Fruit fly (Drosophila melanogaster) whole organism, prepupa: ENCODE results near the gene CG32036.
A peak's percentile ranks its signal among the peaks of the same experiment; 100 is the strongest.

Experiments used
- Blimp-1 ChIP-seq: fragments of 200-800 bp; sonication (Bioruptor generic); optimal IDR thresholded peaks from 3 replicates; lab custom pipeline; 2017; ENCODE audit warnings: missing biosample characterization, missing genetic modification characterization, mild to moderate bottlenecking, moderate library complexity, missing genetic modification reagents
- CG10631 ChIP-seq: fragments of 200-800 bp; sonication (Bioruptor generic); optimal IDR thresholded peaks from 2 replicates; lab custom pipeline; 2016; ENCODE audit warnings: missing biosample characterization, missing genetic modification characterization
- CG10669 ChIP-seq: fragments of 200-800 bp; sonication (Bioruptor generic); optimal IDR thresholded peaks from 3 replicates; lab custom pipeline; 2018; ENCODE audit warnings: missing biosample characterization, mild to moderate bottlenecking, missing genetic modification characterization, moderate library complexity
- CG11294 ChIP-seq: fragments of 200-800 bp; sonication (Bioruptor generic); IDR thresholded peaks from 2 replicates; pipeline ENCODE4 v1.3.6; 2022; ENCODE audit warnings: missing biosample characterization, missing genetic modification characterization
- CG15336 ChIP-seq: fragments of 200-800 bp; sonication (Bioruptor generic); IDR thresholded peaks from 2 replicates; pipeline ENCODE4 v1.3.6; 2022; ENCODE audit warnings: missing biosample characterization, missing genetic modification characterization
- CG3032 ChIP-seq: fragments of 200-800 bp; optimal IDR thresholded peaks from 2 replicates; lab custom pipeline; 2019; ENCODE audit warnings: missing biosample characterization, mild to moderate bottlenecking, missing genetic modification characterization, moderate library complexity
- CG31627 ChIP-seq: fragments of 200-800 bp; sonication (Bioruptor generic); optimal IDR thresholded peaks from 3 replicates; lab custom pipeline; 2016; ENCODE audit warnings: missing biosample characterization, missing genetic modification characterization
- CG32006 ChIP-seq: fragments of 200-800 bp; sonication (Bioruptor generic); optimal IDR thresholded peaks from 3 replicates; lab custom pipeline; 2017; ENCODE audit warnings: missing biosample characterization, mild to moderate bottlenecking, missing genetic modification characterization
- CG34406 ChIP-seq: fragments of 200-800 bp; sonication (Bioruptor generic); optimal IDR thresholded peaks from 3 replicates; lab custom pipeline; 2016; ENCODE audit warnings: missing biosample characterization, missing genetic modification characterization
- CG4318 ChIP-seq: fragments of 200-800 bp; sonication (Bioruptor generic); optimal IDR thresholded peaks from 3 replicates; lab custom pipeline; 2017; ENCODE audit warnings: missing biosample characterization, mild to moderate bottlenecking, missing genetic modification characterization
- CG6163 ChIP-seq: fragments of 200-800 bp; sonication (Bioruptor generic); IDR thresholded peaks from 3 replicates; pipeline ENCODE4 v1.3.6; 2022; ENCODE audit warnings: missing biosample characterization, missing genetic modification characterization
- CG6276 ChIP-seq: fragments of 200-800 bp; sonication (Bioruptor generic); optimal IDR thresholded peaks from 2 replicates; lab custom pipeline; 2017; ENCODE audit warnings: missing biosample characterization, mild to moderate bottlenecking, missing genetic modification characterization
- CG6792 ChIP-seq: fragments of 200-800 bp; sonication (Bioruptor generic); optimal IDR thresholded peaks from 3 replicates; lab custom pipeline; 2016; ENCODE audit warnings: missing biosample characterization, missing genetic modification characterization
- CG6808 ChIP-seq: fragments of 200-800 bp; sonication (Bioruptor generic); optimal IDR thresholded peaks from 3 replicates; lab custom pipeline; 2017; ENCODE audit warnings: missing biosample characterization, missing genetic modification characterization, mild to moderate bottlenecking, moderate library complexity, missing genetic modification reagents
- CG8119 ChIP-seq: fragments of 200-800 bp; sonication (Bioruptor generic); IDR thresholded peaks from 3 replicates; pipeline ENCODE4 v1.3.6; 2022; ENCODE audit warnings: missing biosample characterization, missing genetic modification characterization
- CG8632 ChIP-seq: fragments of 200-800 bp; sonication (Bioruptor generic); optimal IDR thresholded peaks from 3 replicates; lab custom pipeline; 2016; ENCODE audit warnings: missing biosample characterization, missing genetic modification characterization
- CG9139 ChIP-seq: fragments of 200-800 bp; sonication (Bioruptor generic); optimal IDR thresholded peaks from 3 replicates; lab custom pipeline; 2017; ENCODE audit warnings: missing biosample characterization, mild to moderate bottlenecking, missing genetic modification characterization
- Eip75B ChIP-seq: fragments of 200-800 bp; sonication (Bioruptor generic); optimal IDR thresholded peaks from 3 replicates; lab custom pipeline; 2016; ENCODE audit warnings: missing biosample characterization, missing genetic modification characterization
- Eip78C ChIP-seq: fragments of 200-800 bp; sonication (Bioruptor generic); peaks from one replicate; lab custom pipeline; 2016; ENCODE audit warnings: missing biosample characterization, missing genetic modification characterization
- Eip93F ChIP-seq: fragments of 200-800 bp; sonication (Bioruptor generic); optimal IDR thresholded peaks from 2 replicates; lab custom pipeline; 2016; ENCODE audit warnings: missing biosample characterization, mild to moderate bottlenecking, missing genetic modification characterization
- Ets21C ChIP-seq: fragments of 200-800 bp; sonication (Bioruptor generic); optimal IDR thresholded peaks from 3 replicates; lab custom pipeline; 2016; ENCODE audit warnings: missing biosample characterization, missing genetic modification characterization
- Ets96B ChIP-seq: fragments of 200-800 bp; optimal IDR thresholded peaks from 2 replicates; lab custom pipeline; 2019; ENCODE audit warnings: missing biosample characterization, mild to moderate bottlenecking, missing genetic modification characterization, moderate library complexity
- Gug ChIP-seq: fragments of 200-800 bp; sonication (Bioruptor generic); IDR thresholded peaks from 2 replicates; pipeline ENCODE4 v1.3.6; 2022; ENCODE audit warnings: missing biosample characterization, missing genetic modification characterization
- Hr38 ChIP-seq: sonication (Bioruptor generic); optimal IDR thresholded peaks from 2 replicates; lab custom pipeline; 2016; ENCODE audit warnings: missing biosample characterization, missing genetic modification characterization
- Hr39 ChIP-seq: fragments of 200-800 bp; sonication (Bioruptor generic); optimal IDR thresholded peaks from 2 replicates; lab custom pipeline; 2016; ENCODE audit warnings: missing biosample characterization, missing genetic modification characterization
- Hr4 ChIP-seq: fragments of 200-800 bp; sonication (Bioruptor generic); optimal IDR thresholded peaks from 3 replicates; lab custom pipeline; 2016; ENCODE audit warnings: missing biosample characterization, missing genetic modification characterization
- Lpt ChIP-seq: fragments of 200-800 bp; sonication (Bioruptor generic); optimal IDR thresholded peaks from 3 replicates; lab custom pipeline; 2016; ENCODE audit warnings: missing biosample characterization, missing genetic modification characterization
- OdsH ChIP-seq: fragments of 200-800 bp; sonication (Bioruptor generic); optimal IDR thresholded peaks from 3 replicates; lab custom pipeline; 2016; ENCODE audit warnings: missing biosample characterization, missing genetic modification characterization
- Smox ChIP-seq: fragments of 200-800 bp; sonication (Bioruptor generic); optimal IDR thresholded peaks from 3 replicates; lab custom pipeline; 2016; ENCODE audit warnings: missing biosample characterization, missing genetic modification characterization
- Sox102F ChIP-seq: fragments of 200-800 bp; sonication (Bioruptor generic); optimal IDR thresholded peaks from 2 replicates; lab custom pipeline; 2016; ENCODE audit warnings: missing biosample characterization, mild to moderate bottlenecking, missing genetic modification characterization
- Sox14 ChIP-seq: fragments of 200-800 bp; sonication (Bioruptor generic); optimal IDR thresholded peaks from 3 replicates; lab custom pipeline; 2016; ENCODE audit warnings: missing biosample characterization, missing genetic modification characterization
- dac ChIP-seq: fragments of 200-800 bp; sonication (Bioruptor generic); optimal IDR thresholded peaks from 2 replicates; lab custom pipeline; 2017; ENCODE audit warnings: missing biosample characterization, mild to moderate bottlenecking, missing genetic modification characterization
- dsx ChIP-seq: fragments of 200-800 bp; optimal IDR thresholded peaks from 3 replicates; lab custom pipeline; 2019; ENCODE audit warnings: missing biosample characterization, mild to moderate bottlenecking, missing genetic modification characterization, moderate library complexity; ENCODE audit not compliant: poor library complexity, severe bottlenecking
- eg ChIP-seq: fragments of 200-800 bp; sonication (Bioruptor generic); IDR thresholded peaks from 3 replicates; pipeline ENCODE4 v1.3.6; 2022; ENCODE audit warnings: missing biosample characterization, missing genetic modification characterization
- esn ChIP-seq: fragments of 200-800 bp; sonication (Bioruptor generic); optimal IDR thresholded peaks from 2 replicates; lab custom pipeline; 2016; ENCODE audit warnings: missing biosample characterization, mild to moderate bottlenecking, missing genetic modification characterization, moderate library complexity
- fd59A ChIP-seq: fragments of 200-800 bp; sonication (Bioruptor generic); optimal IDR thresholded peaks from 2 replicates; lab custom pipeline; 2017; ENCODE audit warnings: missing biosample characterization, mild to moderate bottlenecking, missing genetic modification characterization, missing genetic modification reagents
- fd85E ChIP-seq: fragments of 200-800 bp; sonication (Bioruptor generic); optimal IDR thresholded peaks from 3 replicates; lab custom pipeline; 2016; ENCODE audit warnings: missing biosample characterization, missing genetic modification characterization
- fkh ChIP-seq: fragments of 200-800 bp; sonication (Bioruptor generic); optimal IDR thresholded peaks from 3 replicates; lab custom pipeline; 2017; ENCODE audit warnings: missing biosample characterization, mild to moderate bottlenecking, missing genetic modification characterization, moderate library complexity
- net ChIP-seq: fragments of 200-800 bp; sonication (Bioruptor generic); optimal IDR thresholded peaks from 3 replicates; lab custom pipeline; 2016; ENCODE audit warnings: missing biosample characterization, missing genetic modification characterization
- pdm3 ChIP-seq: fragments of 200-800 bp; sonication (Bioruptor generic); optimal IDR thresholded peaks from 3 replicates; lab custom pipeline; 2016; ENCODE audit warnings: missing biosample characterization, missing genetic modification characterization
- spab ChIP-seq: fragments of 200-800 bp; sonication (Bioruptor generic); optimal IDR thresholded peaks from 2 replicates; lab custom pipeline; 2017; ENCODE audit warnings: missing biosample characterization, mild to moderate bottlenecking, missing genetic modification characterization, missing genetic modification reagents
- ss ChIP-seq, 2 experiments: fragments of 200-800 bp; sonication (Bioruptor generic); optimal IDR thresholded peaks; 2 replicates in 1 of 2; 3 replicates in 1 of 2; lab custom pipeline; 2017 to 2018; ENCODE audit warnings: mild to moderate bottlenecking in 2 of 2, missing biosample characterization in 2 of 2, missing genetic modification characterization in 2 of 2, moderate library complexity in 1 of 2
- svp ChIP-seq: fragments of 200-800 bp; sonication (Bioruptor generic); peaks from one replicate; lab custom pipeline; 2016; ENCODE audit warnings: missing biosample characterization, missing genetic modification characterization
- vri ChIP-seq: fragments of 200-800 bp; sonication (Bioruptor generic); optimal IDR thresholded peaks from 3 replicates; lab custom pipeline; 2016; ENCODE audit warnings: missing biosample characterization, mild to moderate bottlenecking, missing genetic modification characterization

The CG32036 gene

dm6 chr3L:9451522-9452118 lies 37.4 kb downstream of the CG32036 start, which contains the start of the genes CG3448 and ghi (continued):
- TF ChIP-seq net (GFP tag; lab: Kevin White, UChicago) (peak; percentile 47), CG10631 (no peak), dac (no peak), CG6163 (no peak), fd59A (no peak), CG31627 (GFP tag; lab: Kevin White, UChicago) (peak; percentile 23), Hr38 (no peak), CG6276 (GFP tag; lab: Kevin White, UChicago) (no peak), Eip75B (GFP tag; lab: Kevin White, UChicago) (peak; percentile 72), ss (GFP tag; optimal IDR thresholded peaks at IDR 0.05; lab: Kevin White, UChicago) (peak in 1 of 2 experiments; percentile 66), CG3032 (tag; lab: Kevin White, UChicago) (peak; percentile 70), CG11294 (GFP tag; lab: Robert Waterston, UW) (no peak), Hr39 (GFP tag; lab: Kevin White, UChicago) (peak; percentile 28), CG6808 (GFP tag; lab: Kevin White, UChicago) (peak; percentile 52), fkh (GFP tag; lab: Kevin White, UChicago) (peak; percentile 94), eg (GFP tag; lab: Robert Waterston, UW) (peak; percentile 55; the same call in 2 of the 3 replicates), Sox102F (GFP tag; lab: Kevin White, UChicago) (no peak), spab (GFP tag; lab: Kevin White, UChicago) (no peak), CG8119 (GFP tag; lab: Robert Waterston, UW) (no peak), OdsH (no peak), Eip78C (peak; percentile 89), CG15336 (GFP tag; lab: Robert Waterston, UW) (0 out of 2 replicates have a peak, but pooled peaks have one; percentile 25), vri (peak; percentile 32), CG34406 (peak; percentile 19), Smox (no peak), Hr4 (GFP tag; lab: Kevin White, UChicago) (peak; percentile 66), Sox14 (peak; percentile 30), pdm3 (GFP tag; lab: Kevin White, UChicago) (no peak), CG9139 (no peak), CG32006 (GFP tag; lab: Kevin White, UChicago) (no peak), svp (GFP tag; lab: Kevin White, UChicago) (peak; percentile 84), CG10669 (GFP tag; lab: Kevin White, UChicago) (peak; percentile 32), Blimp-1 (GFP tag; lab: Kevin White, UChicago) (peak; percentile 25), Ets21C (GFP tag; lab: Kevin White, UChicago) (peak; percentile 31), dsx (peak; percentile 58), Ets96B (tag; lab: Kevin White, UChicago) (peak; percentile 56), CG8632 (GFP tag; lab: Kevin White, UChicago) (peak; percentile 9), CG6792 (GFP tag; lab: Kevin White, UChicago) (peak; percentile 48), Gug (GFP tag; lab: Robert Waterston, UW) (peak; percentile 49; the same call in 1 of the 2 replicates), Eip93F (peak; percentile 64), fd85E (GFP tag; lab: Kevin White, UChicago) (peak; percentile 22)

- TF ChIP-seq CG8632 (GFP tag; lab: Kevin White, UChicago), result no peak
- TF ChIP-seq Eip78C, result peak; percentile 51
- TF ChIP-seq net (GFP tag; lab: Kevin White, UChicago), result peak; percentile 19
- peak; percentile 31 for TF ChIP-seq CG32006 (GFP tag; lab: Kevin White, UChicago)
- peak; percentile 46 for TF ChIP-seq Gug (GFP tag; lab: Robert Waterston, UW)
- peak; percentile 6 for TF ChIP-seq Lpt (GFP tag; lab: Kevin White, UChicago)
- TF ChIP-seq CG15336 (GFP tag; lab: Robert Waterston, UW), result peak; percentile 39
- no peak for TF ChIP-seq dac
- TF ChIP-seq dsx, result no peak
- TF ChIP-seq CG11294 (GFP tag; lab: Robert Waterston, UW), result 0 out of 2 replicates have a peak, but pooled peaks have one; percentile 9
- TF ChIP-seq svp (GFP tag; lab: Kevin White, UChicago), result peak; percentile 67
- TF ChIP-seq CG10631, result no peak
- TF ChIP-seq esn (GFP tag; lab: Kevin White, UChicago), result no peak
- TF ChIP-seq CG4318 (GFP tag; lab: Kevin White, UChicago), result no peak
- no peak for TF ChIP-seq fkh (GFP tag; lab: Kevin White, UChicago)
- peak; percentile 90 for TF ChIP-seq vri
Measured at dm6 chr3L:9447239-9447777, 41.7 kb downstream of the CG32036 start.
